Worm (Caenorhabditis elegans): ENCODE measurements around the gene bcc-1.
A peak's percentile ranks its signal among the peaks of the same experiment; 100 is the strongest.

The bcc-1 gene

DNA sequence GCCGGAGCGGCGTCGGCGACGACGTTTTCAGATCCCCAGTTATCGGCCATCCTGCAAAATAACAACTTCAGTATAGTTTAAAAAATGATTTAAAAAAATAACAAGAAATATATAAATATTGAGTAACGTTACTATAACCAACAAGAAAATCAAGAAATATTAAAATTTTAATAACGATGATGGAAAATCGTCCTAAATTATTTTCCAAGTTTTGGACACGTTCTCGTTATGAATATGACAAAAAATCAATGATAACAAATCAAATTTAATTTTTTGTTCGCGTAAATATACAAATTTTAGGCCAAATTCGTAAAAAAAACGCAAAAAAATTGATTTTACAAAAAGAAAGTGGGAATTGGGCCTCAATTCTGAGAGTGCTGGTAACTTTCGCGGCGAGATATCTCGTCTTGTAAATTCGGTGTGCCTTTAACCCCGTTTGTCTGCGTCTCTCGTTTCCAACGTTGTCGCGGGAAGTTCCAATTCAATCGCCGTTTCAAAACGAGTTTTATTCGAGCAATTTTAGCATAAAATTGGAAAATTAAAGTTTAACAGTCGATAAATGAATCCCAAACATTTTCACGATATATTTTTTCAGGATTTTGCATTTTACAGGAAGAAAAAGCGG, 18.8 kb upstream of the bcc-1 start, which contains the start of gene rps-5 (continued):
- peak; percentile 59 for TF ChIP-seq nhr-20 (tag; optimal IDR thresholded peaks at IDR 0.05)
- TF ChIP-seq ets-5 (GFP tag; IDR thresholded peaks at IDR 0.05): no peak
- TF ChIP-seq nhr-90 (tag; optimal IDR thresholded peaks at IDR 0.05; ENCODE audit: poor library complexity): peak; percentile 35
- no peak for TF ChIP-seq alr-1 (tag; optimal IDR thresholded peaks at IDR 0.05; ENCODE audit: borderline replicate concordance)
- peak; percentile 54 for TF ChIP-seq blmp-1 (tag; optimal IDR thresholded peaks at IDR 0.05)
- TF ChIP-seq hlh-4 (tag; optimal IDR thresholded peaks at IDR 0.05): no peak
- peak; percentile 42 for TF ChIP-seq zag-1 (tag; optimal IDR thresholded peaks at IDR 0.05)
- peak; percentile 44 for TF ChIP-seq skn-1 (tag; optimal IDR thresholded peaks at IDR 0.05)
- TF ChIP-seq lsy-2 (tag; optimal IDR thresholded peaks at IDR 0.05): peak; percentile 80 to 92
- peak in 1 of 2 experiments; percentile 50 for TF ChIP-seq mdl-1 (tag; optimal IDR thresholded peaks at IDR 0.05)
- TF ChIP-seq ceh-88 (GFP tag; IDR thresholded peaks at IDR 0.05): no peak
- peak; percentile 78 to 85 (median 84) for TF ChIP-seq dpl-1 (GFP tag; optimal IDR thresholded peaks at IDR 0.05)
- peak; percentile 58 for TF ChIP-seq isw-1 (GFP tag; IDR thresholded peaks at IDR 0.05)
- peak; percentile 70 for TF ChIP-seq nhr-47 (tag; optimal IDR thresholded peaks at IDR 0.05)
- TF ChIP-seq snu-23 (GFP tag; optimal IDR thresholded peaks at IDR 0.05): peak; percentile 80
- no peak for TF ChIP-seq ama-1 (optimal IDR thresholded peaks at IDR 0.05)
- TF ChIP-seq dsc-1 (tag; optimal IDR thresholded peaks at IDR 0.05): peak; percentile 37
- peak; percentile 25 for TF ChIP-seq lin-15B (tag; optimal IDR thresholded peaks at IDR 0.05)
- TF ChIP-seq irx-1 (tag; optimal IDR thresholded peaks at IDR 0.05): peak; percentile 20
- no peak for TF ChIP-seq sup-37 (GFP tag; optimal IDR thresholded peaks at IDR 0.05)
- peak; percentile 52 for TF ChIP-seq fos-1 (tag; optimal IDR thresholded peaks at IDR 0.05)
- TF ChIP-seq nhr-85 (tag): peak; percentile 80
- peak; percentile 66 for TF ChIP-seq nhr-19 (GFP tag; conservative IDR thresholded peaks at IDR 0.05)
- peak; percentile 80 to 92 for TF ChIP-seq lin-35 (GFP tag; optimal IDR thresholded peaks at IDR 0.05)
- peak; percentile 43 for TF ChIP-seq jun-1 (tag; optimal IDR thresholded peaks at IDR 0.05)
- no peak for TF ChIP-seq aha-1 (tag; optimal IDR thresholded peaks at IDR 0.05)
- TF ChIP-seq ceh-8 (GFP tag; optimal IDR thresholded peaks at IDR 0.05): no peak
- TF ChIP-seq egl-27 (tag; optimal IDR thresholded peaks at IDR 0.05): no peak
- TF ChIP-seq fkh-8 (tag; optimal IDR thresholded peaks at IDR 0.05): peak; percentile 21
- no peak for TF ChIP-seq aly-2 (tag; optimal IDR thresholded peaks at IDR 0.05)
- TF ChIP-seq pqm-1 (tag; optimal IDR thresholded peaks at IDR 0.05): no peak
- TF ChIP-seq nhr-28 (tag; optimal IDR thresholded peaks at IDR 0.05): no peak

DNA sequence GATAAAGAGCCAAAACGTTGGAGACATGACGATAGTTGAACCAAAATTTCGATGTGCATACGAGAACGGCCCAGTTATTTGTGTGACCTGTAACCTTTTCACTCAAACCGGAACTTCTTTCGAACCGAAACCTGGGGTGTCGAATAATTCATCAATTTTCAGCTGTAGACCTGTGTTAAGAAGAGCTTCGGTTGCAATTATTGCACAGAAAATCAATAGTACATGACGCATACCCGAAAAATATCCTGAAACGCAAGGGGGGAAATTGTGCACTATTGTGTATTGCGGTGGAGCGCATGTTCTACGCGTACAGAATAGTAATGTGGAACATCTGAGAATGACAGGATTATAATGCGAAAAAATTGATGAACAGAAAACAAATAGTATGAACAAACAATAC, 17.4 kb upstream of the bcc-1 start, which contains the start of gene pigk-1:
Gene pigk-1, minus strand, starts transcription at position 248 of the 400 bp plus-strand sequence.
- TF ChIP-seq blmp-1 (tag; optimal IDR thresholded peaks at IDR 0.05) (no peak), mab-9 (GFP tag; IDR thresholded peaks at IDR 0.05) (no peak), isw-1 (GFP tag; IDR thresholded peaks at IDR 0.05) (no peak), nhr-71 (tag; optimal IDR thresholded peaks at IDR 0.05) (peak; percentile 12), unc-86 (tag; optimal IDR thresholded peaks at IDR 0.05) (no peak), egl-13 (tag; optimal IDR thresholded peaks at IDR 0.05) (no peak), mef-2 (tag; optimal IDR thresholded peaks at IDR 0.05) (no peak), fos-1 (tag; optimal IDR thresholded peaks at IDR 0.05) (peak; percentile 27), lsy-2 (tag; optimal IDR thresholded peaks at IDR 0.05) (peak in 1 of 2 experiments; percentile 37), nhr-19 (GFP tag; conservative IDR thresholded peaks at IDR 0.05) (0 out of 2 replicates have a peak, but pooled peaks have one; percentile 6), ztf-4 (tag; optimal IDR thresholded peaks at IDR 0.05) (no peak), dpl-1 (GFP tag; optimal IDR thresholded peaks at IDR 0.05) (no peak), lin-15B (tag; optimal IDR thresholded peaks at IDR 0.05) (no peak), fkh-10 (GFP tag; optimal IDR thresholded peaks at IDR 0.05) (no peak), aly-2 (tag; optimal IDR thresholded peaks at IDR 0.05) (peak; percentile 7), lin-35 (GFP tag; optimal IDR thresholded peaks at IDR 0.05) (no peak)

DNA sequence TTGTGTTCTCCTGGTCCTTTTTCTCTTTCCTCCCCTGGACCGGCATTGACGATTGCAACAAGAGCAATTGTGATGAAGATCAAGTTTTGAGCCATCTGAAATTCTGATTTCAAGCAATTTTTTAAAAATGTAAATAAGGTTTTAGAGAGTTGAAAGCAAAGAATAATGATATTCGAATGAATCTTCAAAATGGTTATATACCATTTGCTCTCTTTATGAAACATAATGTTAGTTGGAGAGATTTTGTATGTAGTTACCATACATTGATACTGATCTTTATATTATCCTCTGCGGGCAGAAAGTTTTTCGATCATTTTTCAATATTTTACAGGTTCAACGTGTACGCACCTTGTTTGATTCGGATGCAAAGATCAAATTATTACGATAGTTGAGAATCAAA, 13.4 kb upstream of the bcc-1 start, which contains the start of gene srlf-24:
Gene srlf-24, minus strand, starts transcription at position 101 of the 400 bp plus-strand sequence.
- no peak for TF ChIP-seq efl-1 (optimal IDR thresholded peaks at IDR 0.05)
- TF ChIP-seq efl-1 (GFP tag; optimal IDR thresholded peaks at IDR 0.05 in 1 of 2): peak in 1 of 2 experiments; percentile 51
- TF ChIP-seq C16A3.4 (tag; optimal IDR thresholded peaks at IDR 0.05): no peak
- TF ChIP-seq vab-15 (tag; optimal IDR thresholded peaks at IDR 0.05): no peak
- no peak for TF ChIP-seq elt-2 (tag; optimal IDR thresholded peaks at IDR 0.05)

All from whole organism, L1 larva.